Fruit fly (Drosophila melanogaster): ENCODE results near the gene CG42729.
A peak's percentile ranks its signal among the peaks of the same experiment; 100 is the strongest.

CG42729 gene

DNA sequence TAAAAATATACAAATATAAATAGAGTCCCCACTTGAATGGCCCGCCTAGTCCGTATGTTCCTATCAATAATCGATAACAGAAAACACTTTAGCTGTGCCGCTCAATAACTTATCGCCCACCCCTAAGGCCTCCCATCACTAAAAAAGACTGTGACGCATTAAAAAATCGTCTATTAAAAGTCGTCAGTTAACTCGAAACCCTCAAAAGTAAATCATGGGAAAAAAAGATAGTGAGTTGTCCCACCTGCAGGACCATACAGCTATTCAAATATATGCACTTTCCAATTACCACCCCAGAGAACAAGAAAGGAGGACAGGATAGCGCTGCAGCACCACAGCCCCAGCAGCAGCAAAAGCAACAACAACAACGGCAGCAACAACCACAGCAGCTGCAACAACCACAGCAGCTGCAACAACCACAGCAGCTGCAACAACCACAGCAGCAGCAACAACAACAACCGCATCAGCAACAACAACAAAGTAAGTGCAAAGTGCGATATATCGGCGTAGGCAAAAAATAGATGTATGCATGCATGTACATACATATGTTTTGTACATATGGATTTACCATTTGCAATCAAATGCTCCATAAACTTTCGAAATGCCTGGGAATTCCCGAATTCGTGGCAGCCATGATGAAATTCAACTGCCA lies 26.8 kb upstream of the CG42729 start, which contains the start of gene AGO2 (continued):
- TF ChIP-seq CG7963 (GFP tag; IDR thresholded peaks at IDR 0.05; ENCODE audit: partially characterized antibody) (peak; percentile 64; the same call in 2 of the 3 replicates), Rfx (GFP tag; IDR thresholded peaks at IDR 0.05) (no peak), pb (GFP tag; optimal IDR thresholded peaks at IDR 0.05) (peak; percentile 39), insv (GFP tag; optimal IDR thresholded peaks at IDR 0.05) (peak in 1 of 2 experiments; percentile 33), MTF-1 (GFP tag; optimal IDR thresholded peaks at IDR 0.05; ENCODE audit: borderline replicate concordance) (no peak), CG17829 (tag; optimal IDR thresholded peaks at IDR 0.05) (peak; percentile 62), Bgb (GFP tag; IDR thresholded peaks at IDR 0.05; ENCODE audit: partially characterized antibody) (peak; percentile 82), Hr51 (GFP tag; optimal IDR thresholded peaks at IDR 0.05) (peak in 1 of 2 experiments; percentile 61), Doc2 (GFP tag; IDR thresholded peaks at IDR 0.05) (no peak), oc (tag; optimal IDR thresholded peaks at IDR 0.05) (no peak), CG13424 (tag; optimal IDR thresholded peaks at IDR 0.05) (peak; percentile 8), toy (GFP tag; IDR thresholded peaks at IDR 0.05) (no peak), BtbVII (GFP tag; optimal IDR thresholded peaks at IDR 0.05) (peak; percentile 9), CG10147 (GFP tag; optimal IDR thresholded peaks at IDR 0.05) (peak; percentile 38), exex (tag; optimal IDR thresholded peaks at IDR 0.05) (peak; percentile 33), HLHmδ (GFP tag; optimal IDR thresholded peaks at IDR 0.05) (peak; percentile 16), kay (GFP tag; optimal IDR thresholded peaks at IDR 0.05) (peak; percentile 91), CG2120 (GFP tag; optimal IDR thresholded peaks at IDR 0.05) (peak; percentile 11), Sin3A (optimal IDR thresholded peaks at IDR 0.05) (peak; percentile 59), cwo (GFP tag; optimal IDR thresholded peaks at IDR 0.05) (peak; percentile 19), Aef1 (GFP tag; IDR thresholded peaks at IDR 0.05) (peak; percentile 70), MBD-R2 (GFP tag; IDR thresholded peaks at IDR 0.05) (peak; percentile 24; the same call in 1 of the 2 replicates), onecut (GFP tag; IDR thresholded peaks at IDR 0.05) (peak; percentile 47), sna (GFP tag; IDR thresholded peaks at IDR 0.05; ENCODE audit: partially characterized antibody) (peak; percentile 60), bbx (GFP tag; IDR thresholded peaks at IDR 0.05; ENCODE audit: partially characterized antibody) (peak; percentile 69), CG17568 (GFP tag; optimal IDR thresholded peaks at IDR 0.05) (peak; percentile 61), Drgx (GFP tag; IDR thresholded peaks at IDR 0.05) (peak; percentile 89), Six4 (GFP tag; optimal IDR thresholded peaks at IDR 0.05) (peak; percentile 17), CG11398 (GFP tag; optimal IDR thresholded peaks at IDR 0.05) (peak; percentile 8), HHEX (GFP tag; optimal IDR thresholded peaks at IDR 0.05) (peak; percentile 21), CG16813 (GFP tag; IDR thresholded peaks at IDR 0.05; ENCODE audit: partially characterized antibody) (peak; percentile 68; the same call in 2 of the 3 replicates), Fer2 (tag; optimal IDR thresholded peaks at IDR 0.05) (no peak), CG13624 (GFP tag; optimal IDR thresholded peaks at IDR 0.05) (peak; percentile 92), pita (GFP tag; optimal IDR thresholded peaks at IDR 0.05) (peak; percentile 62), Neu2 (GFP tag; optimal IDR thresholded peaks at IDR 0.05; ENCODE audit: borderline replicate concordance) (peak; percentile 47), CG8290 (GFP tag; optimal IDR thresholded peaks at IDR 0.05) (peak; percentile 2), CG8290 (tag; optimal IDR thresholded peaks at IDR 0.05) (no peak), crp (GFP tag; optimal IDR thresholded peaks at IDR 0.05) (peak in 1 of 2 experiments; percentile 26), Jarid2 (GFP tag; optimal IDR thresholded peaks at IDR 0.05) (peak; percentile 38), CG9797 (GFP tag; optimal IDR thresholded peaks at IDR 0.05) (peak; percentile 53), Xrp1 (GFP tag; IDR thresholded peaks at IDR 0.05) (peak; percentile 41; the same call in 1 of the 2 replicates), CG12236 (GFP tag; optimal IDR thresholded peaks at IDR 0.05) (no peak), gfzf (GFP tag; optimal IDR thresholded peaks at IDR 0.05) (peak; percentile 41), CG15073 (GFP tag; optimal IDR thresholded peaks at IDR 0.05) (no peak), E2f2 (GFP tag; IDR thresholded peaks at IDR 0.05) (peak; percentile 94), CG10979 (tag; optimal IDR thresholded peaks at IDR 0.05) (peak; percentile 12), BEAF-32 (GFP tag; optimal IDR thresholded peaks at IDR 0.05) (peak; percentile 69), abd-A (tag; optimal IDR thresholded peaks at IDR 0.05) (no peak)

Data from whole organism, embryonic.